Fruit fly (Drosophila melanogaster) whole organism, prepupa: ENCODE measurements around the gene CG16781.

Experiments
- Blimp-1 ChIP-seq: fragments of 200-800 bp; sonication (Bioruptor generic); optimal IDR thresholded peaks from 3 replicates; lab custom pipeline; 2017; ENCODE audit warnings: missing biosample characterization, missing genetic modification characterization, mild to moderate bottlenecking, moderate library complexity, missing genetic modification reagents
- CG6854 ChIP-seq: fragments of 200-800 bp; sonication (Bioruptor generic); optimal IDR thresholded peaks from 2 replicates; lab custom pipeline; 2017; ENCODE audit warnings: missing biosample characterization, mild to moderate bottlenecking, missing genetic modification characterization
- CG8632 ChIP-seq: fragments of 200-800 bp; sonication (Bioruptor generic); optimal IDR thresholded peaks from 3 replicates; lab custom pipeline; 2016; ENCODE audit warnings: missing biosample characterization, missing genetic modification characterization
- Ets96B ChIP-seq: fragments of 200-800 bp; optimal IDR thresholded peaks from 2 replicates; lab custom pipeline; 2019; ENCODE audit warnings: missing biosample characterization, mild to moderate bottlenecking, missing genetic modification characterization, moderate library complexity
- Gug ChIP-seq: fragments of 200-800 bp; sonication (Bioruptor generic); IDR thresholded peaks from 2 replicates; pipeline ENCODE4 v1.3.6; 2022; ENCODE audit warnings: missing biosample characterization, missing genetic modification characterization
- OdsH ChIP-seq: fragments of 200-800 bp; sonication (Bioruptor generic); optimal IDR thresholded peaks from 3 replicates; lab custom pipeline; 2016; ENCODE audit warnings: missing biosample characterization, missing genetic modification characterization
- Sox102F ChIP-seq: fragments of 200-800 bp; sonication (Bioruptor generic); optimal IDR thresholded peaks from 2 replicates; lab custom pipeline; 2016; ENCODE audit warnings: missing biosample characterization, mild to moderate bottlenecking, missing genetic modification characterization
- ss ChIP-seq, 2 experiments: fragments of 200-800 bp; sonication (Bioruptor generic); optimal IDR thresholded peaks; 2 replicates in 1 of 2; 3 replicates in 1 of 2; lab custom pipeline; 2017 to 2018; ENCODE audit warnings: mild to moderate bottlenecking in 2 of 2, missing biosample characterization in 2 of 2, missing genetic modification characterization in 2 of 2, moderate library complexity in 1 of 2
- vri ChIP-seq: fragments of 200-800 bp; sonication (Bioruptor generic); optimal IDR thresholded peaks from 3 replicates; lab custom pipeline; 2016; ENCODE audit warnings: missing biosample characterization, mild to moderate bottlenecking, missing genetic modification characterization

DNA sequence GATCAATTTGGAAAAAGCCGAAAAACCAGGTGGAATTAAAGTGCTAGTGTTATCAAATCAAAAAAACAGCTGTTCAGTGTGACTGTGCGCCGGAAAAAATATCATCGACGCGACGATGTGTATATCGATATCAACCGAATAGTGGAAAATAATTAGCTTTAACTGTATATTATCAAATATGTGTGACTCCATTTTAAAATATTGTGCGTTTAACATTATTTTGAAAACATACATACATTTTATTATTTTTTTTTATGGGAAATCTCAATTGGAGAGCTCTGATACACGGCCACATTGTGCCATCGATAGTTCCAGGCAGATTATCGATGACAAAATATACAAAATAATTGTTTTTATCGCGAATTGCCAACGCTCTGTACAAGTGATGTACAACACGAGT, 21.5 kb upstream of the CG16781 start, which contains the start of the genes CG14270 and CG10803:
- TF ChIP-seq vri (GFP tag; lab: Kevin White, UChicago): no peak
- TF ChIP-seq CG6854 (GFP tag; lab: Kevin White, UChicago): no peak
- no peak for TF ChIP-seq Gug (GFP tag; lab: Robert Waterston, UW)
- no peak for TF ChIP-seq CG8632 (GFP tag; lab: Kevin White, UChicago)
- no peak for TF ChIP-seq Blimp-1 (GFP tag; lab: Kevin White, UChicago)
- no peak for TF ChIP-seq OdsH (GFP tag; lab: Kevin White, UChicago)
- TF ChIP-seq Ets96B (tag; lab: Kevin White, UChicago): no peak
- TF ChIP-seq ss (GFP tag; optimal IDR thresholded peaks at IDR 0.05; lab: Kevin White, UChicago): no peak
- no peak for TF ChIP-seq Sox102F (GFP tag; lab: Kevin White, UChicago)
